Worm (Caenorhabditis elegans) whole organism, L4/young adult: ENCODE results near the gene sup-26.

Experiments used
- W03F9.2 ChIP-seq: fragments of 150-350 bp; optimal IDR thresholded peaks from 2 replicates; lab custom pipeline; 2014; ENCODE audit warnings: missing biosample characterization, missing genetic modification characterization
- him-1 ChIP-seq: sonication (generic microtip); optimal IDR thresholded peaks from 2 replicates; lab custom pipeline; 2016; ENCODE audit warnings: missing genotype, missing genetic modification reagents, missing genetic modification characterization, missing compliant biosample characterization

DNA sequence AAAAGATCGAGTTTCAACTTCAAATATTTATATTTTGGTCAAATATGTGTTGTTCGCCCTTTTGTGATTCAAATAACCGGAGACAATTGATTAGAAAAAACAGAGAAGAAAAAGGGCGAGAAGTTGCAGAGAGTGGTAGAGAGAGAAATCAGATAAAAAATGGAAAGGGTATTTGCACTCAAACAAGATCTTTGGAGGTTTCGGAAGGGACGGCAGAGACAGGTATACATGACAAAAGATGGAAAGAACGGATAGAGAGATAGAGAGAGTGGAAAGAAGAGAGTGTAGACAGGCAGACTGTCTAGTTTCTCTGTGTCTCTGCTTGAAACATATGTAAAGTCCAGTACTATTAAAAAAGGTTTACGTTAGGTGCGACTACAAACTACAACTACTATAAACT lies 43.8 kb downstream of the sup-26 start:
- no peak for TF ChIP-seq W03F9.2
- no peak for TF ChIP-seq him-1 (tag; lab: Kevin White, UChicago)
